Fruit fly (Drosophila melanogaster) whole organism, adult: ENCODE results near the gene CG45413.

ENCODE experiments used
- CG11617 ChIP-seq: fragments of 200-800 bp; sonication (Bioruptor generic); optimal IDR thresholded peaks from 2 replicates; lab custom pipeline; 2017; ENCODE audit warnings: mild to moderate bottlenecking, missing biosample characterization, missing genetic modification reagents, missing genetic modification characterization
- CG12768 ChIP-seq: fragments of 200-800 bp; sonication (Bioruptor generic); optimal IDR thresholded peaks from 2 replicates; lab custom pipeline; 2017; ENCODE audit warnings: missing biosample characterization, missing genetic modification characterization, mild to moderate bottlenecking, moderate library complexity, missing genetic modification reagents
- CG14711 ChIP-seq: fragments of 200-800 bp; sonication (Bioruptor generic); optimal IDR thresholded peaks from 2 replicates; lab custom pipeline; 2018; ENCODE audit warnings: missing biosample characterization, mild to moderate bottlenecking, missing genetic modification characterization, moderate library complexity
- CG1620 ChIP-seq: fragments of 200-800 bp; sonication (Bioruptor generic); optimal IDR thresholded peaks from 2 replicates; lab custom pipeline; 2016; ENCODE audit warnings: missing biosample characterization, missing genetic modification characterization
- CG33017 ChIP-seq: fragments of 200-800 bp; sonication (Bioruptor generic); optimal IDR thresholded peaks from 2 replicates; lab custom pipeline; 2018; ENCODE audit warnings: missing biosample characterization, mild to moderate bottlenecking, missing genetic modification characterization, moderate library complexity
- CG5204 ChIP-seq: fragments of 200-800 bp; sonication (Bioruptor generic); optimal IDR thresholded peaks from 2 replicates; lab custom pipeline; 2016; ENCODE audit warnings: missing biosample characterization, missing genetic modification characterization
- CG7045 ChIP-seq: fragments of 200-800 bp; sonication (Bioruptor generic); optimal IDR thresholded peaks from 2 replicates; lab custom pipeline; 2017; ENCODE audit warnings: missing biosample characterization, mild to moderate bottlenecking, missing genetic modification characterization
- CG7101 ChIP-seq: fragments of 200-800 bp; sonication (Bioruptor generic); optimal IDR thresholded peaks from 2 replicates; lab custom pipeline; 2018; ENCODE audit warnings: missing biosample characterization, mild to moderate bottlenecking, missing genetic modification characterization, moderate library complexity
- Clk ChIP-seq: fragments of 200-800 bp; sonication (Bioruptor generic); optimal IDR thresholded peaks from 2 replicates; lab custom pipeline; 2017; ENCODE audit warnings: missing biosample characterization, missing genetic modification characterization
- Crg-1 ChIP-seq: fragments of 200-800 bp; sonication (Bioruptor generic); optimal IDR thresholded peaks from 2 replicates; lab custom pipeline; 2016; ENCODE audit warnings: missing biosample characterization, missing genetic modification characterization
- Hr96 ChIP-seq: fragments of 200-800 bp; sonication (Bioruptor generic); optimal IDR thresholded peaks from 2 replicates; lab custom pipeline; 2016; ENCODE audit warnings: missing biosample characterization, missing genetic modification characterization
- Mnt ChIP-seq: fragments of 200-800 bp; sonication (Bioruptor generic); optimal IDR thresholded peaks from 2 replicates; lab custom pipeline; 2016; ENCODE audit warnings: missing biosample characterization, mild to moderate bottlenecking, missing genetic modification characterization
- bab1 ChIP-seq: fragments of 200-800 bp; sonication (Bioruptor generic); optimal IDR thresholded peaks from 3 replicates; lab custom pipeline; 2019; ENCODE audit warnings: missing biosample characterization, mild to moderate bottlenecking, missing genetic modification characterization, moderate library complexity
- cic ChIP-seq: fragments of 200-800 bp; sonication (Bioruptor generic); optimal IDR thresholded peaks from 2 replicates; lab custom pipeline; 2017; ENCODE audit warnings: missing biosample characterization, mild to moderate bottlenecking, missing genetic modification characterization, moderate library complexity
- cnc ChIP-seq, 2 experiments: fragments of >200 bp; optimal IDR thresholded peaks; 2 replicates each; lab custom pipeline; 2017
- kay ChIP-seq: fragments of 200-800 bp; sonication (Bioruptor generic); peaks from one replicate; lab custom pipeline; 2016; ENCODE audit warnings: missing biosample characterization, missing genetic modification characterization, borderline replicate concordance
- ovo ChIP-seq: fragments of 200-800 bp; sonication (Bioruptor generic); optimal IDR thresholded peaks from 2 replicates; lab custom pipeline; 2016; ENCODE audit warnings: missing biosample characterization, missing genetic modification characterization
- pad ChIP-seq: fragments of 200-800 bp; sonication (Bioruptor generic); optimal IDR thresholded peaks from 3 replicates; lab custom pipeline; 2017; ENCODE audit warnings: missing biosample characterization, missing genetic modification characterization, mild to moderate bottlenecking, moderate library complexity, missing genetic modification reagents
- tj ChIP-seq: fragments of 200-800 bp; sonication (Bioruptor generic); optimal IDR thresholded peaks from 3 replicates; lab custom pipeline; 2017; ENCODE audit warnings: missing biosample characterization, mild to moderate bottlenecking, missing genetic modification characterization, moderate library complexity
- toe ChIP-seq: fragments of 200-800 bp; sonication (Bioruptor generic); optimal IDR thresholded peaks from 2 replicates; lab custom pipeline; 2016; ENCODE audit warnings: missing biosample characterization, missing genetic modification characterization

Gene CG45413

DNA sequence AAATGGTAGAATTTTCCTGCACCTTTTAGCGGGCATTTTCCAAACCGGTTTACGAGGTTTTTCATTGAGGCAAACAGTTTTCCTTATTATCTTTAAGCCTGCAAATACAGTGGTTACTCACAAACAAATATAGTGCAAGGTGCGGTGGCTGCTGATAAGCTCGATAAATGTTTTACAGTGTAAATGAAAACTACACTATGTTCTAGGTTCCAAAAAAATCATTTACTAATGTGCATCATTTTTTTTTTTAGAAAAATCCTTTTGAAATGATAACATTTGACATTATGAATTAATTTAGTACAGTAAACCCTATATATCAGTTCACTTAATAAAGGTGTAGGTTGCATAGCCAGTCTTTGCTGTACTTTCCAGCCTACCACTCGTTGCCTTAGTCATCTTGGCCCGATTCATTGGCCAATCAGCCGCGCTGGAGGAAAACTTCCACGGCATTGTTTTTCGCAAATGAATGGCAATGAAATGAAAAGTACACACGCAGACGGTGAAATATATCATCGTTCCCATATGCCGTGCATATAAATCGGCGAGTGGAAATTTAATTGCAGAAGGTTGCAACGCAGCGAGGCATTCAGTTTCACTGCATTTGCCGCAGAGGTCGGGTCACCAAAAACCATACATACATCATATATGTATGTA, 46.4 kb upstream of the CG45413 start:
- TF ChIP-seq Crg-1 (GFP tag; lab: Kevin White, UChicago), result no peak

DNA sequence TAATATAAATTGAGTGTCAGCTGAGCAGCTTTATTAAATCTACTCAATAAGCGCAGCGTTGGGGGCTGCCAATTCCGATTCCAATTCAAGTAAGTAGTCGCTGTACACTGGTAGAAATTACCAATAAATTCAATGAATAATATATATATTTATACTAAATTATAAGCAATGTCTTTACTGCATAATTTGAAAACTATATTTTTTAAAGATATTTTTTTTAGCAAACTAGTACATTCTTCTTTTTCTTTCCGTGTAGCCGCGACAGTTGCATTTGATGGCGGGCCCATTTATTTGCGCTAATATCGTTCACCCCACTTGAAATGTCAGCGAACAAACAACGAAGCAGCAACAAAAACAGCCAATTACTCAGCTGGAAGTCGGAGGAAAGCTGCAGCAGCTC, 45.6 kb upstream of the CG45413 start:
- peak; percentile 53 for TF ChIP-seq bab1 (GFP tag; lab: Kevin White, UChicago)
- TF ChIP-seq CG5204 (GFP tag; lab: Kevin White, UChicago), result peak; percentile 52
- peak; percentile 1 for TF ChIP-seq Mnt
- TF ChIP-seq CG1620 (GFP tag; lab: Kevin White, UChicago), result peak; percentile 19
- TF ChIP-seq pad (GFP tag; lab: Kevin White, UChicago), result peak; percentile 59
- peak; percentile 85 for TF ChIP-seq CG7045
- no peak for TF ChIP-seq Crg-1 (GFP tag; lab: Kevin White, UChicago)
- TF ChIP-seq toe (GFP tag; lab: Kevin White, UChicago), result peak; percentile 44
- TF ChIP-seq cnc (optimal IDR thresholded peaks at IDR 0.05; lab: Kevin White, UChicago), result no peak
- peak; percentile 81 for TF ChIP-seq kay
- TF ChIP-seq CG33017 (tag; lab: Kevin White, UChicago), result peak; percentile 92
- peak; percentile 54 for TF ChIP-seq cic
- peak; percentile 82 for TF ChIP-seq CG14711
- TF ChIP-seq Hr96 (GFP tag; lab: Kevin White, UChicago), result peak; percentile 23
- TF ChIP-seq tj (GFP tag; lab: Kevin White, UChicago), result peak; percentile 51
- TF ChIP-seq CG12768 (GFP tag; lab: Kevin White, UChicago), result peak; percentile 89
- peak; percentile 86 for TF ChIP-seq CG7101 (tag; lab: Kevin White, UChicago)
- peak; percentile 44 for TF ChIP-seq Clk (GFP tag; lab: Kevin White, UChicago)
- TF ChIP-seq ovo (GFP tag; lab: Kevin White, UChicago), result peak; percentile 38
- TF ChIP-seq CG11617 (GFP tag; lab: Kevin White, UChicago), result peak; percentile 75

DNA sequence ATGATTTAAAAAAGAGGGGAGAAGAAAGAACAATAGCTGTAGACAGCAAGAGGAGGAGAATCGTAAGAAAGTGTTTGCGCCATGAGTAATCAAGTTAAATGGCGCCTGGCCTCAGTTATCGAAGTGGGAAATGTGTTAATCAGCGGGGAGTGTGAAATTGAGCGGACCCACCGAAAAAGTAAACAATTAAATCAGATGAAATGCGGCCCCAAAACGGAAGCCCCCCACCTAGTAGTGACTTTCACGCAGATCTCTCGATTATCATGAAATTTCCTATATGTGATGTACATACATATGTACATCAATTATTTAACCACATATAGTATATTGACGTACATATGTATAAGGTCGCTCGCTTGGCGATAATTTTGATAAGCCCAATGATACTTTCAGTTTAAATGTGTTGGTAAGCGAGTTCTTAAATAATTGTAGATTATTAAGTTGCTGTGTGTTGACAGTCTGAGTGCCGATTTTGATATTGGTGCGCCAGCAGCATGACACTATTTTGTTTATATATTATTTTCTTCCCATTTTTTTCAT, 44.9 kb upstream of the CG45413 start:
- TF ChIP-seq bab1 (GFP tag; lab: Kevin White, UChicago) (no peak), kay (peak; percentile 91)

DNA sequence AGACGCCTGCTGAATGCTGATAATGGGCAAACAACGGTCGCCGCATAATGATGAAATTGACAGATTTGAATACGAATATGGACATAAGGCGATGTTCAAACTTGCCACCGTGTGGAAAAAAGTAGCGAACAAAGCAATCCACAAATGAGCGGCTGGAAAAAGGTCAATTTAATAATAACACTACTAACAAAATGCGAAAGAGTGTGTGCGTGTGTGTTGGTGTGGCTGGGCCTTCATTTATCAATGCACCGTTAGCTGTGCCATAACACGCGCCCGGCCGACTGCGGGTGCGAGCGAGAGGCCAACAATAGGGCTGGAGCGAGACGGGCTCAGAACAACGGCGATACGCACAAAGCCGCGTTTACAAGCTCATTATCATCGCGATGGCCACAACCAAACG, 44.1 kb upstream of the CG45413 start:
- TF ChIP-seq ovo (GFP tag; lab: Kevin White, UChicago) (peak; percentile 93), pad (GFP tag; lab: Kevin White, UChicago) (peak; percentile 66), Clk (GFP tag; lab: Kevin White, UChicago) (no peak), kay (peak; percentile 72)

dm6 chr3L:6972367-6972766, 40.6 kb upstream of the CG45413 start, which contains the start of gene CG10063:
Gene CG10063, minus strand, starts transcription at chr3L:6972467.
- TF ChIP-seq CG33017 (tag; lab: Kevin White, UChicago), result no peak

dm6 chr3L:6971298-6971697, 39.5 kb upstream of the CG45413 start:
- TF ChIP-seq cic (no peak), kay (no peak), tj (GFP tag; lab: Kevin White, UChicago) (peak; percentile 99)

- TF ChIP-seq CG12768 (GFP tag; lab: Kevin White, UChicago) (peak; percentile 56), toe (GFP tag; lab: Kevin White, UChicago) (peak; percentile 29), cic (peak; percentile 45), Crg-1 (GFP tag; lab: Kevin White, UChicago) (no peak), CG1620 (GFP tag; lab: Kevin White, UChicago) (peak; percentile 17), kay (peak; percentile 81), CG33017 (tag; lab: Kevin White, UChicago) (peak; percentile 63), CG11617 (GFP tag; lab: Kevin White, UChicago) (peak; percentile 64), bab1 (GFP tag; lab: Kevin White, UChicago) (peak; percentile 6), ovo (GFP tag; lab: Kevin White, UChicago) (peak; percentile 94), cnc (optimal IDR thresholded peaks at IDR 0.05; lab: Kevin White, UChicago) (no peak), Hr96 (GFP tag; lab: Kevin White, UChicago) (peak; percentile 34), Clk (GFP tag; lab: Kevin White, UChicago) (no peak), pad (GFP tag; lab: Kevin White, UChicago) (peak; percentile 97), tj (GFP tag; lab: Kevin White, UChicago) (peak; percentile 52), CG7101 (tag; lab: Kevin White, UChicago) (peak; percentile 47), CG7045 (no peak), CG14711 (peak; percentile 27), Mnt (peak; percentile 29), CG5204 (GFP tag; lab: Kevin White, UChicago) (peak; percentile 65)
These were observed 37.4 kb upstream of the CG45413 start, which contains the start of the genes Mis12 and CG9953 for dm6 chr3L:6968961-6969814. Gene Mis12, minus strand, starts transcription at chr3L:6969048. Gene CG9953, plus strand, starts transcription at chr3L:6969658.
